Fruit fly (Drosophila melanogaster) whole organism, embryonic: ENCODE measurements around the gene CG34135.

ENCODE experiments used
- Antp ChIP-seq: fragments of 200-800 bp; sonication (Bioruptor generic); optimal IDR thresholded peaks from 3 replicates; lab custom pipeline; 2016; ENCODE audit warnings: missing biosample characterization, missing genetic modification characterization
- B-H1 ChIP-seq: fragments of 200-800 bp; sonication (Bioruptor generic); IDR thresholded peaks from 3 replicates; pipeline ENCODE4 v1.3.6; 2022; ENCODE audit warnings: missing biosample characterization, missing genetic modification characterization
- CG10321 ChIP-seq: fragments of 200-800 bp; sonication (Bioruptor generic); IDR thresholded peaks from 2 replicates; pipeline ENCODE4 v1.3.6; 2022; ENCODE audit warnings: missing biosample characterization, missing genetic modification characterization
- CG12299 ChIP-seq: fragments of 200-800 bp; sonication (Bioruptor generic); optimal IDR thresholded peaks from 2 replicates; lab custom pipeline; 2018; ENCODE audit warnings: missing biosample characterization, mild to moderate bottlenecking, missing genetic modification characterization
- CG16815 ChIP-seq: fragments of 200-800 bp; sonication (Bioruptor generic); optimal IDR thresholded peaks from 3 replicates; lab custom pipeline; 2017; ENCODE audit warnings: missing biosample characterization, mild to moderate bottlenecking, missing genetic modification characterization
- CG17385 ChIP-seq: fragments of 200-800 bp; sonication (Bioruptor generic); optimal IDR thresholded peaks from 3 replicates; lab custom pipeline; 2018; ENCODE audit warnings: missing biosample characterization, mild to moderate bottlenecking, missing genetic modification characterization
- CG17612 ChIP-seq: fragments of 200-800 bp; sonication (Bioruptor generic); IDR thresholded peaks from 2 replicates; pipeline ENCODE4 v1.3.6; 2022; ENCODE audit warnings: missing biosample characterization, missing genetic modification characterization
- CG17802 ChIP-seq: fragments of 200-800 bp; sonication (Bioruptor generic); optimal IDR thresholded peaks from 2 replicates; lab custom pipeline; 2018; ENCODE audit warnings: missing biosample characterization, mild to moderate bottlenecking, missing genetic modification characterization, moderate library complexity
- CG18476 ChIP-seq: fragments of 200-800 bp; sonication (Bioruptor generic); optimal IDR thresholded peaks from 2 replicates; lab custom pipeline; 2016; ENCODE audit warnings: missing biosample characterization, mild to moderate bottlenecking, missing genetic modification characterization
- CG2712 ChIP-seq: fragments of 200-800 bp; optimal IDR thresholded peaks from 3 replicates; lab custom pipeline; 2019; ENCODE audit warnings: missing biosample characterization, mild to moderate bottlenecking, missing genetic modification characterization, moderate library complexity
- CG3163 ChIP-seq: fragments of 200-800 bp; sonication (Bioruptor generic); optimal IDR thresholded peaks from 3 replicates; lab custom pipeline; 2016; ENCODE audit warnings: missing biosample characterization, missing genetic modification characterization
- CG42726 ChIP-seq: fragments of 200-800 bp; sonication (Bioruptor generic); IDR thresholded peaks from 2 replicates; pipeline ENCODE4 v1.3.6; 2022; ENCODE audit warnings: missing biosample characterization, missing genetic modification characterization; ENCODE audit not compliant: partially characterized antibody
- CG4707 ChIP-seq: fragments of 200-800 bp; sonication (Bioruptor generic); optimal IDR thresholded peaks from 2 replicates; lab custom pipeline; 2018; ENCODE audit warnings: missing biosample characterization, mild to moderate bottlenecking, missing genetic modification characterization, moderate library complexity
- CG6813 ChIP-seq: fragments of 200-800 bp; sonication (Bioruptor generic); optimal IDR thresholded peaks from 2 replicates; lab custom pipeline; 2017; ENCODE audit warnings: missing biosample characterization, missing genetic modification characterization, mild to moderate bottlenecking, moderate library complexity, missing genetic modification reagents
- CG7357 ChIP-seq: fragments of 200-800 bp; sonication (Bioruptor generic); IDR thresholded peaks from 3 replicates; pipeline ENCODE4 v1.3.6; 2022; ENCODE audit warnings: missing biosample characterization, missing genetic modification characterization
- CG7745 ChIP-seq: fragments of 200-800 bp; sonication (Bioruptor generic); optimal IDR thresholded peaks from 2 replicates; lab custom pipeline; 2018; ENCODE audit warnings: missing biosample characterization, mild to moderate bottlenecking, missing genetic modification characterization, moderate library complexity
- CG8924 ChIP-seq: fragments of 200-800 bp; optimal IDR thresholded peaks from 3 replicates; lab custom pipeline; 2019; ENCODE audit warnings: missing biosample characterization, mild to moderate bottlenecking, missing genetic modification characterization, moderate library complexity
- CG9817 ChIP-seq: fragments of 200-800 bp; sonication (Bioruptor generic); optimal IDR thresholded peaks from 2 replicates; lab custom pipeline; 2018; ENCODE audit warnings: missing biosample characterization, mild to moderate bottlenecking, missing genetic modification characterization, moderate library complexity
- CG9932 ChIP-seq: fragments of 200-800 bp; sonication (Bioruptor generic); IDR thresholded peaks from 2 replicates; pipeline ENCODE4 v1.3.6; 2022; ENCODE audit warnings: missing biosample characterization, missing genetic modification characterization
- CTCF ChIP-seq: fragments of 200-800 bp; sonication (Bioruptor generic); optimal IDR thresholded peaks from 2 replicates; lab custom pipeline; 2017; ENCODE audit warnings: missing biosample characterization, mild to moderate bottlenecking, missing genetic modification characterization, moderate library complexity
- Chrac-16 ChIP-seq: fragments of 200-800 bp; sonication (Bioruptor generic); optimal IDR thresholded peaks from 3 replicates; lab custom pipeline; 2016; ENCODE audit warnings: missing biosample characterization, missing genetic modification characterization
- CoRest ChIP-seq: fragments of 200-800 bp; sonication (Bioruptor generic); optimal IDR thresholded peaks from 3 replicates; lab custom pipeline; 2018; ENCODE audit warnings: missing biosample characterization, mild to moderate bottlenecking, missing genetic modification characterization, moderate library complexity
- Dip2 ChIP-seq: fragments of 200-800 bp; sonication (Bioruptor generic); IDR thresholded peaks from 2 replicates; pipeline ENCODE4 v1.3.6; 2022; ENCODE audit warnings: missing biosample characterization, missing genetic modification characterization
- Dll ChIP-seq: fragments of 200-800 bp; sonication (Bioruptor generic); IDR thresholded peaks from 4 replicates; pipeline ENCODE4 v1.3.6; 2022; ENCODE audit warnings: missing biosample characterization, missing genetic modification characterization; ENCODE audit not compliant: partially characterized antibody
- ERR ChIP-seq: fragments of 200-800 bp; sonication (Bioruptor generic); optimal IDR thresholded peaks from 2 replicates; lab custom pipeline; 2016; ENCODE audit warnings: missing biosample characterization, missing genetic modification characterization
- Hr3 ChIP-seq: fragments of 200-800 bp; sonication (Bioruptor generic); optimal IDR thresholded peaks from 3 replicates; lab custom pipeline; 2016; ENCODE audit warnings: missing biosample characterization, missing genetic modification characterization
- Mrtf ChIP-seq: fragments of 200-800 bp; sonication (Bioruptor generic); IDR thresholded peaks from 3 replicates; pipeline ENCODE4 v1.3.6; 2022; ENCODE audit warnings: missing biosample characterization, missing genetic modification characterization
- NK7.1 ChIP-seq: fragments of 200-800 bp; sonication (Bioruptor generic); optimal IDR thresholded peaks from 3 replicates; lab custom pipeline; 2016; ENCODE audit warnings: missing biosample characterization, missing genetic modification characterization
- Optix ChIP-seq: fragments of 200-800 bp; sonication (Bioruptor generic); IDR thresholded peaks from 3 replicates; pipeline ENCODE4 v1.3.6; 2022; ENCODE audit warnings: missing biosample characterization, missing genetic modification characterization
- Side ChIP-seq: fragments of 200-800 bp; sonication (Bioruptor generic); optimal IDR thresholded peaks from 2 replicates; lab custom pipeline; 2016; ENCODE audit warnings: missing biosample characterization, missing genetic modification characterization
- TFAM ChIP-seq: fragments of 200-800 bp; sonication (Bioruptor generic); optimal IDR thresholded peaks from 2 replicates; lab custom pipeline; 2017; ENCODE audit warnings: missing biosample characterization, missing genetic modification characterization, inconsistent platforms
- Trl ChIP-seq, 3 experiments: fragments of >200 bp in 2 of 3; fragments of 200-800 bp in 1 of 3; sonication (Bioruptor generic) in 1 of 3; optimal IDR thresholded peaks; 2 replicates in 1 of 3; 3 replicates in 2 of 3; lab custom pipeline; 2016 to 2017; ENCODE audit warnings: missing biosample characterization in 1 of 3, missing genetic modification characterization in 1 of 3
- ap ChIP-seq: fragments of 200-800 bp; sonication (Bioruptor generic); IDR thresholded peaks from 2 replicates; pipeline ENCODE4 v1.3.6; 2022; ENCODE audit warnings: missing biosample characterization, missing genetic modification characterization
- bowl ChIP-seq: fragments of 200-800 bp; sonication (Bioruptor generic); IDR thresholded peaks from 2 replicates; pipeline ENCODE4 v1.3.6; 2022; ENCODE audit warnings: missing biosample characterization, missing genetic modification characterization
- cas ChIP-seq: fragments of 200-800 bp; sonication (Bioruptor generic); IDR thresholded peaks from 2 replicates; pipeline ENCODE4 v1.3.6; 2022; ENCODE audit warnings: missing biosample characterization, missing genetic modification characterization
- chif ChIP-seq, 2 experiments: fragments of 200-800 bp; sonication (Bioruptor generic); optimal IDR thresholded peaks; 3 replicates each; lab custom pipeline; 2016; ENCODE audit warnings: missing biosample characterization in 2 of 2, missing genetic modification characterization in 2 of 2
- crc ChIP-seq: fragments of 200-800 bp; sonication (Bioruptor generic); optimal IDR thresholded peaks from 2 replicates; lab custom pipeline; 2016; ENCODE audit warnings: missing biosample characterization, missing genetic modification characterization
- ewg ChIP-seq: fragments of 200-800 bp; sonication (Bioruptor generic); optimal IDR thresholded peaks from 3 replicates; lab custom pipeline; 2017; ENCODE audit warnings: mild to moderate bottlenecking, missing biosample characterization, missing genetic modification reagents, missing genetic modification characterization
- exex ChIP-seq: fragments of 200-800 bp; sonication (Bioruptor generic); optimal IDR thresholded peaks from 4 replicates; lab custom pipeline; 2018; ENCODE audit warnings: missing biosample characterization, mild to moderate bottlenecking, missing genetic modification characterization, moderate library complexity
- gro ChIP-seq: fragments of 200-800 bp; sonication (Bioruptor generic); optimal IDR thresholded peaks from 2 replicates; lab custom pipeline; 2016; ENCODE audit warnings: missing biosample characterization, missing genetic modification characterization
- gsb ChIP-seq: fragments of 200-800 bp; sonication (Bioruptor generic); IDR thresholded peaks from 2 replicates; pipeline ENCODE4 v1.3.6; 2022; ENCODE audit warnings: missing biosample characterization, missing genetic modification characterization
- jumu ChIP-seq: fragments of 200-800 bp; sonication (Bioruptor generic); optimal IDR thresholded peaks from 3 replicates; lab custom pipeline; 2016; ENCODE audit warnings: missing biosample characterization, missing genetic modification characterization
- oc ChIP-seq: fragments of 200-800 bp; sonication (Bioruptor generic); optimal IDR thresholded peaks from 2 replicates; lab custom pipeline; 2018; ENCODE audit warnings: missing biosample characterization, mild to moderate bottlenecking, missing genetic modification characterization, moderate library complexity
- pho ChIP-seq: fragments of 200-800 bp; sonication (Bioruptor generic); optimal IDR thresholded peaks from 2 replicates; lab custom pipeline; 2016; ENCODE audit warnings: missing biosample characterization, missing genetic modification characterization
- salm ChIP-seq: fragments of 200-800 bp; sonication (Bioruptor generic); optimal IDR thresholded peaks from 2 replicates; lab custom pipeline; 2018; ENCODE audit warnings: missing biosample characterization, mild to moderate bottlenecking, missing genetic modification characterization
- tgo ChIP-seq: fragments of 200-800 bp; sonication (Bioruptor generic); IDR thresholded peaks from 3 replicates; pipeline ENCODE4 v1.3.6; 2022; ENCODE audit warnings: missing biosample characterization, missing genetic modification characterization
- twi ChIP-seq: fragments of 200-800 bp; optimal IDR thresholded peaks from 2 replicates; lab custom pipeline; 2019; ENCODE audit warnings: missing biosample characterization, mild to moderate bottlenecking, missing genetic modification characterization, moderate library complexity
- vvl ChIP-seq: fragments of 200-800 bp; sonication (Bioruptor generic); IDR thresholded peaks from 2 replicates; pipeline ENCODE4 v1.3.6; 2022; ENCODE audit warnings: missing biosample characterization, missing genetic modification characterization
- zen2 ChIP-seq: fragments of 200-800 bp; sonication (Bioruptor generic); IDR thresholded peaks from 3 replicates; pipeline ENCODE4 v1.3.6; 2022; ENCODE audit warnings: missing biosample characterization, missing genetic modification characterization; ENCODE audit not compliant: partially characterized antibody
- zf30C ChIP-seq: fragments of 200-800 bp; sonication (Bioruptor generic); optimal IDR thresholded peaks from 3 replicates; lab custom pipeline; 2018; ENCODE audit warnings: missing biosample characterization, mild to moderate bottlenecking, missing genetic modification characterization
- zfh1 ChIP-seq: fragments of 200-800 bp; sonication (Bioruptor generic); IDR thresholded peaks from 3 replicates; pipeline ENCODE4 v1.3.6; 2022; ENCODE audit warnings: missing biosample characterization, missing genetic modification characterization

CG34135 gene

dm6 chr3R:8788722-8789400 lies 20.9 kb upstream of the CG34135 start (continued):
- TF ChIP-seq zen2 (GFP tag; lab: Robert Waterston, UW) (no peak), Dll (no peak), crc (GFP tag; lab: Kevin White, UChicago) (no peak), CG42726 (no peak), CG12299 (tag; lab: Kevin White, UChicago) (no peak), twi (tag; lab: Kevin White, UChicago) (no peak), CTCF (GFP tag; lab: Kevin White, UChicago) (no peak), CG16815 (GFP tag; lab: Kevin White, UChicago) (no peak), CG2712 (peak; percentile 76), zfh1 (peak; percentile 84), CG10321 (GFP tag; lab: Robert Waterston, UW) (no peak), CoRest (tag; lab: Kevin White, UChicago) (peak; percentile 21), tgo (GFP tag; lab: Robert Waterston, UW) (peak; percentile 71; the same call in 2 of the 3 replicates), Trl (optimal IDR thresholded peaks at IDR 0.05; lab: Kevin White, UChicago) (no peak), Trl (GFP tag; optimal IDR thresholded peaks at IDR 0.05; lab: Kevin White, UChicago) (no peak), CG6813 (GFP tag; lab: Kevin White, UChicago) (peak; percentile 32), gsb (GFP tag; lab: Robert Waterston, UW) (no peak), CG8924 (peak; percentile 53), gro (GFP tag; lab: Kevin White, UChicago) (no peak), Hr3 (GFP tag; lab: Kevin White, UChicago) (peak; percentile 34), B-H1 (peak; percentile 56; the same call in 2 of the 3 replicates), CG17385 (GFP tag; lab: Kevin White, UChicago) (peak; percentile 41), ap (GFP tag; lab: Robert Waterston, UW) (peak; percentile 56; the same call in 1 of the 2 replicates), CG9817 (tag; lab: Kevin White, UChicago) (no peak), Chrac-16 (GFP tag; lab: Kevin White, UChicago) (no peak), salm (tag; lab: Kevin White, UChicago) (peak; percentile 22), CG3163 (no peak), CG7745 (tag; lab: Kevin White, UChicago) (no peak), CG4707 (GFP tag; lab: Kevin White, UChicago) (no peak), exex (tag; lab: Kevin White, UChicago) (no peak), CG17612 (no peak), CG9932 (GFP tag; lab: Robert Waterston, UW) (no peak), chif (GFP tag; optimal IDR thresholded peaks at IDR 0.05; lab: Kevin White, UChicago) (peak in 1 of 2 experiments; percentile 22), pho (no peak), Mrtf (peak; percentile 62; the same call in 1 of the 3 replicates), Antp (GFP tag; lab: Kevin White, UChicago) (no peak), ewg (GFP tag; lab: Kevin White, UChicago) (no peak), TFAM (GFP tag; lab: Kevin White, UChicago) (no peak), zf30C (GFP tag; lab: Kevin White, UChicago) (no peak), Dip2 (GFP tag; lab: Robert Waterston, UW) (no peak), Optix (GFP tag; lab: Robert Waterston, UW) (peak; percentile 59; the same call in 1 of the 3 replicates), CG17802 (tag; lab: Kevin White, UChicago) (peak; percentile 16), cas (no peak), vvl (GFP tag; lab: Robert Waterston, UW) (peak; percentile 86), CG7357 (GFP tag; lab: Robert Waterston, UW) (no peak), NK7.1 (GFP tag; lab: Kevin White, UChicago) (no peak), CG18476 (no peak), bowl (no peak), oc (tag; lab: Kevin White, UChicago) (no peak), Side (GFP tag; lab: Kevin White, UChicago) (no peak), ERR (GFP tag; lab: Kevin White, UChicago) (no peak), jumu (GFP tag; lab: Kevin White, UChicago) (no peak)
